Worm (Caenorhabditis elegans) whole organism, L1 larva: ENCODE measurements around the gene C09G12.17.

Source experiments
- egl-27 ChIP-seq, 2 experiments: fragments of 150-350 bp in 1 of 2; sonication (generic microtip); optimal IDR thresholded peaks; 3 replicates each; lab custom pipeline; 2017 to 2018; ENCODE audit warnings: missing biosample characterization in 2 of 2, missing genetic modification characterization in 2 of 2, missing genetic modification reagents in 2 of 2
- nhr-28 ChIP-seq: fragments of 150-350 bp; optimal IDR thresholded peaks from 2 replicates; lab custom pipeline; 2014; ENCODE audit warnings: missing biosample characterization, missing genetic modification characterization
- nhr-47 ChIP-seq: sonication (generic microtip); optimal IDR thresholded peaks from 2 replicates; lab custom pipeline; 2016; ENCODE audit warnings: mild to moderate bottlenecking, missing genetic modification characterization, moderate library complexity, missing compliant biosample characterization
- tlp-1 ChIP-seq: fragments of 150-350 bp; optimal IDR thresholded peaks from 2 replicates; lab custom pipeline; 2014; ENCODE audit warnings: missing biosample characterization, missing genetic modification characterization

DNA sequence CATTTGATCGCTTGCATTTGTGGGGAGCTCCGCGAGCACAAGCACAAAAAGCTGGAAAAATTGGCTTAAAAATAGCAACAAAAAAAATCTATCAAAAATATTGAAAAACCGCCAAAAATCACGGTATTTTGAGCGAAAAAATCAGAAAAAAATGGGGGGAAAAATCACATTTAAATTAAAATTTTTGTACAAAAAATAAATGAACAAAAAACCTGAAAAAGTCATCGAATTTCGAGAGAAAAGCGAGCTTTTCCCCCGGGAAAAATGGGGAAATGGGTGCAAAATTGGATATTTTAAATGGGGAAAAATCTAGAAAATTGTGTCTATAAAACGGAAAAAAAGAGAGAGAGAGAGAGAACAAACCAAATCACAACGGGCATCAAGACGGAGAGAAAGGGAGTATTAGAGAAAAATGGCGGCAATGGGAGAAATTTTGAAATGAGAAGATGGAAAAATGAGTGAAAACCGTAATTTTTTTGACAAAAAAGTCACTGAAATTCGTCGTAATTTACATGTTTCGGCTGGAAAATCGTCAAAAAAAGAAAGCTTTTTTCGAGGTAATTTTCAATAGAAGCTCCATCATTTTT is 13.3 kb upstream of the C09G12.17 start, which contains the start of gene ced-10:
- TF ChIP-seq nhr-28 (no peak), egl-27 (tag; optimal IDR thresholded peaks at IDR 0.05; lab: Kevin White, UChicago) (no peak), nhr-47 (no peak), tlp-1 (tag; lab: Kevin White, UChicago) (no peak)
